Worm (Caenorhabditis elegans) whole organism, late embryonic: ENCODE data around the gene C46F2.1.

Experiments used
- ceh-19 ChIP-seq: fragments of 200-800 bp; sonication (Bioruptor generic); optimal IDR thresholded peaks from 2 replicates; lab custom pipeline; 2018; ENCODE audit warnings: mild to moderate bottlenecking, missing genetic modification characterization, missing compliant biosample characterization
- ceh-45 ChIP-seq: fragments of 200-800 bp; sonication (Bioruptor generic); IDR thresholded peaks from 2 replicates; pipeline ENCODE4 v1.3.6; 2022; ENCODE audit warnings: missing genetic modification reagents, missing genetic modification characterization, missing compliant biosample characterization
- dmd-4 ChIP-seq: sonication (generic microtip); optimal IDR thresholded peaks from 2 replicates; lab custom pipeline; 2016; ENCODE audit warnings: borderline replicate concordance, missing genetic modification characterization, missing compliant biosample characterization
- elt-4 ChIP-seq: sonication (generic microtip); optimal IDR thresholded peaks from 2 replicates; lab custom pipeline; 2016; ENCODE audit warnings: missing genetic modification characterization, missing compliant biosample characterization
- hlh-13 ChIP-seq: fragments of 200-800 bp; sonication (Bioruptor generic); optimal IDR thresholded peaks from 2 replicates; lab custom pipeline; 2018; ENCODE audit warnings: mild to moderate bottlenecking, missing genetic modification characterization, missing compliant biosample characterization
- lim-6 ChIP-seq: sonication (generic microtip); optimal IDR thresholded peaks from 2 replicates; lab custom pipeline; 2016; ENCODE audit warnings: missing genetic modification characterization, missing compliant biosample characterization
- madf-2 ChIP-seq: sonication (generic microtip); optimal IDR thresholded peaks from 2 replicates; lab custom pipeline; 2017; ENCODE audit warnings: missing genetic modification characterization, missing compliant biosample characterization
- nhr-11 ChIP-seq: fragments of 150-350 bp; optimal IDR thresholded peaks from 2 replicates; lab custom pipeline; 2014; ENCODE audit warnings: missing biosample characterization, missing genetic modification characterization
- pqm-1 ChIP-seq: sonication (generic microtip); optimal IDR thresholded peaks from 2 replicates; lab custom pipeline; 2016; ENCODE audit warnings: missing genetic modification characterization, missing compliant biosample characterization
- ref-2 ChIP-seq: sonication (generic microtip); optimal IDR thresholded peaks from 2 replicates; lab custom pipeline; 2016; ENCODE audit warnings: missing genetic modification characterization, missing compliant biosample characterization
- tbx-2 ChIP-seq: sonication (generic microtip); optimal IDR thresholded peaks from 2 replicates; lab custom pipeline; 2016; ENCODE audit warnings: missing genetic modification characterization, missing compliant biosample characterization
- ttx-3 ChIP-seq: sonication (generic microtip); optimal IDR thresholded peaks from 2 replicates; lab custom pipeline; 2016; ENCODE audit warnings: missing genetic modification reagents, missing genetic modification characterization, missing compliant biosample characterization
- unc-86 ChIP-seq: sonication (generic microtip); optimal IDR thresholded peaks from 2 replicates; lab custom pipeline; 2016; ENCODE audit warnings: missing genetic modification characterization, missing compliant biosample characterization
- ztf-16 ChIP-seq: sonication (generic microtip); optimal IDR thresholded peaks from 2 replicates; lab custom pipeline; 2017; ENCODE audit warnings: missing genetic modification characterization, missing compliant biosample characterization

DNA sequence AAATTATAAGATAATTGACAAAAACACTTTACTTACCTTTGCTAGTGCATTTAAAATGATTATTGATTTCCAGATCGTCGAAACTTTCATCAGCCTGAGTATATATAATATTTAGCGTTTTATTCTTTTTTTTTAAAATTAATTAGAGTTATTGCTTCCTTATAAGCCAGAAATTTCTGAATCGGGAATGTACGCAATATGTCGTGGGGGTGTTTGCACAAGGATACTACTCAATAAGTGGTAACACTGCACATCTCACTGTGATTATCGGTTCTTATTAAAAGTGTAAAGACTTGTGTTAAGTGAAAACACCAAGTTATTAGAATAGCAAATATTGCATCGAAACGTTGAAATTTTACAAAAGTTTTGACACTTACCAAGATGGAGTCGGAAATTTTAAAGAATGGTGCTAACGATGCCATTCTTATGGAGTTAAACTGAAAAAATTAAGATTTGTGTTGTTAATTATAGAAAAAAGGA is 20.0 kb upstream of the C46F2.1 start, which contains the start of gene dim-1:
- TF ChIP-seq ttx-3 (tag; lab: Kevin White, UChicago) (no peak), tbx-2 (tag; lab: Kevin White, UChicago) (no peak), madf-2 (no peak), dmd-4 (tag; lab: Kevin White, UChicago) (no peak), lim-6 (tag; lab: Kevin White, UChicago) (no peak), pqm-1 (no peak), ref-2 (tag; lab: Kevin White, UChicago) (no peak), hlh-13 (GFP tag; lab: Kevin White, UChicago) (no peak), ceh-19 (GFP tag; lab: Kevin White, UChicago) (no peak), ztf-16 (tag; lab: Kevin White, UChicago) (no peak), unc-86 (tag; lab: Kevin White, UChicago) (no peak), nhr-11 (tag; lab: Kevin White, UChicago) (no peak), elt-4 (tag; lab: Kevin White, UChicago) (no peak), ceh-45 (GFP tag; lab: Robert Waterston, UW) (no peak)
